Fruit fly (Drosophila melanogaster): Measurements from ENCODE around the gene CG15211.

dm6 chrX:10734763-10735681 is 37.3 kb upstream of the CG15211 start:
- TF ChIP-seq Hr39 (GFP tag; optimal IDR thresholded peaks at IDR 0.05): no peak
- no peak for TF ChIP-seq spab (GFP tag; optimal IDR thresholded peaks at IDR 0.05)
- no peak for TF ChIP-seq CG10631 (GFP tag; optimal IDR thresholded peaks at IDR 0.05)
